Fruit fly (Drosophila melanogaster) whole organism, prepupa: Measurements from ENCODE around the gene CG14315.

Experiments
- CG10631 ChIP-seq: fragments of 200-800 bp; sonication (Bioruptor generic); optimal IDR thresholded peaks from 2 replicates; lab custom pipeline; 2016; ENCODE audit warnings: missing biosample characterization, missing genetic modification characterization
- CG10669 ChIP-seq: fragments of 200-800 bp; sonication (Bioruptor generic); optimal IDR thresholded peaks from 3 replicates; lab custom pipeline; 2018; ENCODE audit warnings: missing biosample characterization, mild to moderate bottlenecking, missing genetic modification characterization, moderate library complexity
- CG11294 ChIP-seq: fragments of 200-800 bp; sonication (Bioruptor generic); IDR thresholded peaks from 2 replicates; pipeline ENCODE4 v1.3.6; 2022; ENCODE audit warnings: missing biosample characterization, missing genetic modification characterization
- CG11762 ChIP-seq: fragments of 200-800 bp; sonication (Bioruptor generic); optimal IDR thresholded peaks from 3 replicates; lab custom pipeline; 2016; ENCODE audit warnings: missing biosample characterization, missing genetic modification characterization; ENCODE audit not compliant: insufficient read depth
- CG15336 ChIP-seq: fragments of 200-800 bp; sonication (Bioruptor generic); IDR thresholded peaks from 2 replicates; pipeline ENCODE4 v1.3.6; 2022; ENCODE audit warnings: missing biosample characterization, missing genetic modification characterization
- CG1621 ChIP-seq: fragments of 200-800 bp; sonication (Bioruptor generic); optimal IDR thresholded peaks from 3 replicates; lab custom pipeline; 2018; ENCODE audit warnings: missing biosample characterization, mild to moderate bottlenecking, missing genetic modification characterization
- CG16779 ChIP-seq: fragments of 200-800 bp; sonication (Bioruptor generic); optimal IDR thresholded peaks from 3 replicates; lab custom pipeline; 2017; ENCODE audit warnings: missing biosample characterization, mild to moderate bottlenecking, missing genetic modification characterization
- CG3032 ChIP-seq: fragments of 200-800 bp; optimal IDR thresholded peaks from 2 replicates; lab custom pipeline; 2019; ENCODE audit warnings: missing biosample characterization, mild to moderate bottlenecking, missing genetic modification characterization, moderate library complexity
- CG32006 ChIP-seq: fragments of 200-800 bp; sonication (Bioruptor generic); optimal IDR thresholded peaks from 3 replicates; lab custom pipeline; 2017; ENCODE audit warnings: missing biosample characterization, mild to moderate bottlenecking, missing genetic modification characterization
- CG34406 ChIP-seq: fragments of 200-800 bp; sonication (Bioruptor generic); optimal IDR thresholded peaks from 3 replicates; lab custom pipeline; 2016; ENCODE audit warnings: missing biosample characterization, missing genetic modification characterization
- CG3919 ChIP-seq: fragments of 200-800 bp; sonication (Bioruptor generic); optimal IDR thresholded peaks from 3 replicates; lab custom pipeline; 2016; ENCODE audit warnings: missing biosample characterization, missing genetic modification characterization
- CG6163 ChIP-seq: fragments of 200-800 bp; sonication (Bioruptor generic); IDR thresholded peaks from 3 replicates; pipeline ENCODE4 v1.3.6; 2022; ENCODE audit warnings: missing biosample characterization, missing genetic modification characterization
- CG6276 ChIP-seq: fragments of 200-800 bp; sonication (Bioruptor generic); optimal IDR thresholded peaks from 2 replicates; lab custom pipeline; 2017; ENCODE audit warnings: missing biosample characterization, mild to moderate bottlenecking, missing genetic modification characterization
- CG6792 ChIP-seq: fragments of 200-800 bp; sonication (Bioruptor generic); optimal IDR thresholded peaks from 3 replicates; lab custom pipeline; 2016; ENCODE audit warnings: missing biosample characterization, missing genetic modification characterization
- CG6854 ChIP-seq: fragments of 200-800 bp; sonication (Bioruptor generic); optimal IDR thresholded peaks from 2 replicates; lab custom pipeline; 2017; ENCODE audit warnings: missing biosample characterization, mild to moderate bottlenecking, missing genetic modification characterization
- CG7368 ChIP-seq: fragments of 200-800 bp; sonication (Bioruptor generic); optimal IDR thresholded peaks from 3 replicates; lab custom pipeline; 2016; ENCODE audit warnings: missing biosample characterization, missing genetic modification characterization
- CG8119 ChIP-seq: fragments of 200-800 bp; sonication (Bioruptor generic); IDR thresholded peaks from 3 replicates; pipeline ENCODE4 v1.3.6; 2022; ENCODE audit warnings: missing biosample characterization, missing genetic modification characterization
- CG8632 ChIP-seq: fragments of 200-800 bp; sonication (Bioruptor generic); optimal IDR thresholded peaks from 3 replicates; lab custom pipeline; 2016; ENCODE audit warnings: missing biosample characterization, missing genetic modification characterization
- CG9139 ChIP-seq: fragments of 200-800 bp; sonication (Bioruptor generic); optimal IDR thresholded peaks from 3 replicates; lab custom pipeline; 2017; ENCODE audit warnings: missing biosample characterization, mild to moderate bottlenecking, missing genetic modification characterization
- Eip93F ChIP-seq: fragments of 200-800 bp; sonication (Bioruptor generic); optimal IDR thresholded peaks from 2 replicates; lab custom pipeline; 2016; ENCODE audit warnings: missing biosample characterization, mild to moderate bottlenecking, missing genetic modification characterization
- Ets21C ChIP-seq: fragments of 200-800 bp; sonication (Bioruptor generic); optimal IDR thresholded peaks from 3 replicates; lab custom pipeline; 2016; ENCODE audit warnings: missing biosample characterization, missing genetic modification characterization
- Gug ChIP-seq: fragments of 200-800 bp; sonication (Bioruptor generic); IDR thresholded peaks from 2 replicates; pipeline ENCODE4 v1.3.6; 2022; ENCODE audit warnings: missing biosample characterization, missing genetic modification characterization
- Hr38 ChIP-seq: sonication (Bioruptor generic); optimal IDR thresholded peaks from 2 replicates; lab custom pipeline; 2016; ENCODE audit warnings: missing biosample characterization, missing genetic modification characterization
- Hr39 ChIP-seq: fragments of 200-800 bp; sonication (Bioruptor generic); optimal IDR thresholded peaks from 2 replicates; lab custom pipeline; 2016; ENCODE audit warnings: missing biosample characterization, missing genetic modification characterization
- Hr4 ChIP-seq: fragments of 200-800 bp; sonication (Bioruptor generic); optimal IDR thresholded peaks from 3 replicates; lab custom pipeline; 2016; ENCODE audit warnings: missing biosample characterization, missing genetic modification characterization
- Lpt ChIP-seq: fragments of 200-800 bp; sonication (Bioruptor generic); optimal IDR thresholded peaks from 3 replicates; lab custom pipeline; 2016; ENCODE audit warnings: missing biosample characterization, missing genetic modification characterization
- Met ChIP-seq: fragments of 200-800 bp; sonication (Bioruptor generic); optimal IDR thresholded peaks from 3 replicates; lab custom pipeline; 2016; ENCODE audit warnings: missing biosample characterization, missing genetic modification characterization
- OdsH ChIP-seq: fragments of 200-800 bp; sonication (Bioruptor generic); optimal IDR thresholded peaks from 3 replicates; lab custom pipeline; 2016; ENCODE audit warnings: missing biosample characterization, missing genetic modification characterization
- Sox102F ChIP-seq: fragments of 200-800 bp; sonication (Bioruptor generic); optimal IDR thresholded peaks from 2 replicates; lab custom pipeline; 2016; ENCODE audit warnings: missing biosample characterization, mild to moderate bottlenecking, missing genetic modification characterization
- Sox15 ChIP-seq: fragments of 200-800 bp; sonication (Bioruptor generic); optimal IDR thresholded peaks from 3 replicates; lab custom pipeline; 2016; ENCODE audit warnings: missing biosample characterization, missing genetic modification characterization
- cyc ChIP-seq: fragments of 200-800 bp; sonication (Bioruptor generic); optimal IDR thresholded peaks from 3 replicates; lab custom pipeline; 2016; ENCODE audit warnings: missing biosample characterization, missing genetic modification characterization
- dac ChIP-seq: fragments of 200-800 bp; sonication (Bioruptor generic); optimal IDR thresholded peaks from 2 replicates; lab custom pipeline; 2017; ENCODE audit warnings: missing biosample characterization, mild to moderate bottlenecking, missing genetic modification characterization
- dsx ChIP-seq: fragments of 200-800 bp; optimal IDR thresholded peaks from 3 replicates; lab custom pipeline; 2019; ENCODE audit warnings: missing biosample characterization, mild to moderate bottlenecking, missing genetic modification characterization, moderate library complexity; ENCODE audit not compliant: poor library complexity, severe bottlenecking
- eg ChIP-seq: fragments of 200-800 bp; sonication (Bioruptor generic); IDR thresholded peaks from 3 replicates; pipeline ENCODE4 v1.3.6; 2022; ENCODE audit warnings: missing biosample characterization, missing genetic modification characterization
- net ChIP-seq: fragments of 200-800 bp; sonication (Bioruptor generic); optimal IDR thresholded peaks from 3 replicates; lab custom pipeline; 2016; ENCODE audit warnings: missing biosample characterization, missing genetic modification characterization
- ss ChIP-seq, 2 experiments: fragments of 200-800 bp; sonication (Bioruptor generic); optimal IDR thresholded peaks; 2 replicates in 1 of 2; 3 replicates in 1 of 2; lab custom pipeline; 2017 to 2018; ENCODE audit warnings: mild to moderate bottlenecking in 2 of 2, missing biosample characterization in 2 of 2, missing genetic modification characterization in 2 of 2, moderate library complexity in 1 of 2
- svp ChIP-seq: fragments of 200-800 bp; sonication (Bioruptor generic); peaks from one replicate; lab custom pipeline; 2016; ENCODE audit warnings: missing biosample characterization, missing genetic modification characterization
- vri ChIP-seq: fragments of 200-800 bp; sonication (Bioruptor generic); optimal IDR thresholded peaks from 3 replicates; lab custom pipeline; 2016; ENCODE audit warnings: missing biosample characterization, mild to moderate bottlenecking, missing genetic modification characterization

CG14315 gene

dm6 chr3R:18146629-18147028 is 11.9 kb upstream of the CG14315 start (continued):
- TF ChIP-seq Sox102F: no peak
- TF ChIP-seq Hr4 (GFP tag; lab: Kevin White, UChicago): no peak
- TF ChIP-seq CG1621 (tag; lab: Kevin White, UChicago): peak; percentile 4
- peak; percentile 63 to 90 for TF ChIP-seq ss (GFP tag; optimal IDR thresholded peaks at IDR 0.05; lab: Kevin White, UChicago)
- TF ChIP-seq eg (GFP tag; lab: Robert Waterston, UW): no peak; the same call in 2 of the 3 replicates
- TF ChIP-seq CG7368: no peak
- no peak for TF ChIP-seq CG6792 (GFP tag; lab: Kevin White, UChicago)
- TF ChIP-seq CG34406 (GFP tag; lab: Kevin White, UChicago): peak; percentile 6
- TF ChIP-seq Sox15 (GFP tag; lab: Kevin White, UChicago): no peak
- no peak for TF ChIP-seq CG32006 (GFP tag; lab: Kevin White, UChicago)
- TF ChIP-seq CG10631 (GFP tag; lab: Kevin White, UChicago): no peak
- TF ChIP-seq CG6854 (GFP tag; lab: Kevin White, UChicago): peak; percentile 23
- TF ChIP-seq Eip93F (GFP tag; lab: Kevin White, UChicago): no peak
- TF ChIP-seq CG10669 (GFP tag; lab: Kevin White, UChicago): no peak
- TF ChIP-seq CG3032 (tag; lab: Kevin White, UChicago): peak; percentile 29
- no peak for TF ChIP-seq net (GFP tag; lab: Kevin White, UChicago)
- TF ChIP-seq OdsH: no peak
- no peak for TF ChIP-seq CG11762 (GFP tag; lab: Kevin White, UChicago)
- peak; percentile 83 for TF ChIP-seq CG9139 (GFP tag; lab: Kevin White, UChicago)
- peak; percentile 56; the same call in 1 of the 3 replicates for TF ChIP-seq CG8119
- no peak for TF ChIP-seq Hr38 (GFP tag; lab: Kevin White, UChicago)
- no peak for TF ChIP-seq Hr39 (GFP tag; lab: Kevin White, UChicago)
- no peak for TF ChIP-seq Met (GFP tag; lab: Kevin White, UChicago)
- peak; percentile 10 for TF ChIP-seq CG6276
- peak; percentile 55 for TF ChIP-seq svp
- TF ChIP-seq CG3919 (GFP tag; lab: Kevin White, UChicago): no peak
- peak; percentile 4 for TF ChIP-seq CG16779
- no peak for TF ChIP-seq dac
- no peak for TF ChIP-seq Ets21C (GFP tag; lab: Kevin White, UChicago)
- TF ChIP-seq vri (GFP tag; lab: Kevin White, UChicago): no peak
- TF ChIP-seq Gug (GFP tag; lab: Robert Waterston, UW): no peak
- TF ChIP-seq Lpt (GFP tag; lab: Kevin White, UChicago): peak; percentile 28
- TF ChIP-seq CG11294 (GFP tag; lab: Robert Waterston, UW): no peak

dm6 chr3R:18151820-18152219 is 6.7 kb upstream of the CG14315 start, which contains the start of gene CG14316:
Gene CG14316 (plus strand): TSS chr3R:18152120.
- TF ChIP-seq CG8632 (GFP tag; lab: Kevin White, UChicago): no peak
- no peak for TF ChIP-seq Gug (GFP tag; lab: Robert Waterston, UW)
- TF ChIP-seq CG11762 (GFP tag; lab: Kevin White, UChicago): no peak

dm6 chr3R:18153698-18154097 is 4.8 kb upstream of the CG14315 start:
- TF ChIP-seq CG6163 (GFP tag; lab: Robert Waterston, UW) (0 out of 3 replicates have a peak, but pooled peaks have one; percentile 30), Eip93F (GFP tag; lab: Kevin White, UChicago) (no peak), ss (GFP tag; optimal IDR thresholded peaks at IDR 0.05; lab: Kevin White, UChicago) (peak in 1 of 2 experiments; percentile 57), dsx (no peak), cyc (GFP tag; lab: Kevin White, UChicago) (no peak), CG15336 (0 out of 2 replicates have a peak, but pooled peaks have one; percentile 31)
